Fruit fly (Drosophila melanogaster) whole organism, pupa: ENCODE data around the gene CG6873.

Experiments
- CG12605 ChIP-seq: fragments of 200-800 bp; sonication (Bioruptor generic); IDR thresholded peaks from 2 replicates; pipeline ENCODE4 v1.3.6; 2022; ENCODE audit warnings: missing biosample characterization, missing genetic modification characterization
- CG13204 ChIP-seq: fragments of 200-800 bp; sonication (Bioruptor generic); optimal IDR thresholded peaks from 2 replicates; lab custom pipeline; 2018; ENCODE audit warnings: missing biosample characterization, mild to moderate bottlenecking, missing genetic modification characterization, moderate library complexity
- CG14655 ChIP-seq: fragments of 200-800 bp; sonication (Bioruptor generic); optimal IDR thresholded peaks from 3 replicates; lab custom pipeline; 2017; ENCODE audit warnings: mild to moderate bottlenecking, missing biosample characterization, missing genetic modification reagents, missing genetic modification characterization
- CG15710 ChIP-seq: fragments of 200-800 bp; sonication (Bioruptor generic); optimal IDR thresholded peaks from 2 replicates; lab custom pipeline; 2018; ENCODE audit warnings: missing biosample characterization, mild to moderate bottlenecking, missing genetic modification characterization, moderate library complexity
- CG32121 ChIP-seq: fragments of 200-800 bp; sonication (Bioruptor generic); IDR thresholded peaks from 2 replicates; pipeline ENCODE4 v1.3.6; 2022; ENCODE audit warnings: missing biosample characterization, missing genetic modification characterization
- CG4496 ChIP-seq: fragments of 200-800 bp; sonication (Bioruptor generic); IDR thresholded peaks from 3 replicates; pipeline ENCODE4 v1.3.6; 2022; ENCODE audit warnings: missing biosample characterization, missing genetic modification characterization
- EcR ChIP-seq: fragments of 200-800 bp; sonication (Bioruptor generic); optimal IDR thresholded peaks from 3 replicates; lab custom pipeline; 2019; ENCODE audit warnings: missing biosample characterization, missing genetic modification characterization, mild to moderate bottlenecking, moderate library complexity, missing genetic modification reagents
- Ets98B ChIP-seq: fragments of 200-800 bp; sonication (Bioruptor generic); IDR thresholded peaks from 2 replicates; pipeline ENCODE4 v1.3.6; 2022; ENCODE audit warnings: missing biosample characterization, missing genetic modification characterization
- gl ChIP-seq: fragments of 200-800 bp; sonication (Bioruptor generic); optimal IDR thresholded peaks from 2 replicates; lab custom pipeline; 2018; ENCODE audit warnings: missing biosample characterization, mild to moderate bottlenecking, missing genetic modification characterization

DNA sequence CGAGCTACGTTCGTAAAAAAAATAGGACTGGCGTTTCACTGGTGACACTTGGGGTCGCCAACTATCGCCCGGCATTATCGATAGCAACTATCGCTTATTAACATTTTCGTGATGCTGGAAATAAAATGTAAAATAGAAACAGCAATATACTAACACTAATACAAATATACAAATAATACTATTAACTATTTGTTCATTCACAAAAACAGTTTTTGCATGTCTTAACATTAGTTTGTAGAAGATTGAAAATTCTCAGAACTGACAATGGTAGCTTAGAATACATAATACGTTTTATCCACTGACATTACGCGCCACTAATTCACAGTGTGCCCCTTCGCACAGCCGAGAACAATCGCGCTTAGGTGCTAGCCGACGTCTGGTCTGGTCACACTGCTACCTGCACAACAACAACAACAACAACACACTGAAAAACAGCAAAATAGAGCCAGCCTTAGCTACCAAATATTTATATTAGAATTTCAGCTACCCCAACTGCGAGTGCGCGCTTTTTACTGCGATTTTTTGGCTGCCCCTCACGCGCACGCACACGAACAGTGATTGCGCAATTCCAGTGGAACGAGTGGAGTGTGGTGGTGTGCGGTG lies 48.5 kb upstream of the CG6873 start, which contains the start of the genes CG6961 and S6KL:
- no peak for TF ChIP-seq gl (tag; lab: Kevin White, UChicago)
- TF ChIP-seq CG12605: no peak
- TF ChIP-seq CG4496: no peak
- no peak for TF ChIP-seq EcR (GFP tag; lab: Kevin White, UChicago)
- TF ChIP-seq CG14655 (GFP tag; lab: Kevin White, UChicago): no peak
- no peak for TF ChIP-seq CG32121
- no peak for TF ChIP-seq CG15710
- TF ChIP-seq Ets98B (GFP tag; lab: Robert Waterston, UW): no peak
- no peak for TF ChIP-seq CG13204
